Worm (Caenorhabditis elegans) whole organism, L2 larva: Measurements from ENCODE around the gene srt-17.

Source experiments
- C34F6.9 ChIP-seq: fragments of 150-350 bp; optimal IDR thresholded peaks from 2 replicates; lab custom pipeline; 2014; ENCODE audit warnings: missing biosample characterization, missing genetic modification characterization
- F13H6.1 ChIP-seq: sonication (generic microtip); optimal IDR thresholded peaks from 2 replicates; lab custom pipeline; 2016; ENCODE audit warnings: missing genetic modification characterization, missing compliant biosample characterization
- ZK546.5 ChIP-seq: sonication (generic microtip); optimal IDR thresholded peaks from 2 replicates; lab custom pipeline; 2017; ENCODE audit warnings: missing biosample characterization, missing genetic modification characterization
- alr-1 ChIP-seq: fragments of 150-350 bp; optimal IDR thresholded peaks from 2 replicates; lab custom pipeline; 2014; ENCODE audit warnings: missing biosample characterization, missing genetic modification characterization
- ama-1 ChIP-seq: fragments of 150-350 bp; optimal IDR thresholded peaks from 2 replicates; lab custom pipeline; 2018; ENCODE audit warnings: inconsistent platforms
- blmp-1 ChIP-seq: sonication (generic microtip); optimal IDR thresholded peaks from 2 replicates; lab custom pipeline; 2017; ENCODE audit warnings: missing genetic modification characterization, mild to moderate bottlenecking, missing compliant biosample characterization, antibody characterized with exemption, moderate library complexity; ENCODE audit not compliant: insufficient read depth
- ceh-16 ChIP-seq: fragments of 150-350 bp; optimal IDR thresholded peaks from 2 replicates; lab custom pipeline; 2014; ENCODE audit warnings: missing biosample characterization, missing genetic modification characterization
- ceh-82 ChIP-seq: fragments of 150-350 bp; optimal IDR thresholded peaks from 2 replicates; lab custom pipeline; 2014; ENCODE audit warnings: missing biosample characterization, missing genetic modification characterization
- dmd-4 ChIP-seq: sonication (generic microtip); optimal IDR thresholded peaks from 2 replicates; lab custom pipeline; 2017; ENCODE audit warnings: missing biosample characterization, missing genetic modification characterization
- egl-27 ChIP-seq: sonication (generic microtip); optimal IDR thresholded peaks from 3 replicates; lab custom pipeline; 2017; ENCODE audit warnings: missing biosample characterization, missing genetic modification reagents, missing genetic modification characterization
- elt-1 ChIP-seq: fragments of 150-350 bp; optimal IDR thresholded peaks from 2 replicates; lab custom pipeline; 2014; ENCODE audit warnings: missing biosample characterization, missing genetic modification characterization
- elt-3 ChIP-seq: sonication (generic microtip); optimal IDR thresholded peaks from 2 replicates; lab custom pipeline; 2017; ENCODE audit warnings: missing biosample characterization, missing genetic modification characterization
- fos-1 ChIP-seq: fragments of 150-350 bp; optimal IDR thresholded peaks from 2 replicates; lab custom pipeline; 2014; ENCODE audit warnings: missing biosample characterization, missing genetic modification characterization
- gmeb-1 ChIP-seq: fragments of 150-350 bp; optimal IDR thresholded peaks from 2 replicates; lab custom pipeline; 2014; ENCODE audit warnings: missing biosample characterization, missing genetic modification characterization
- lin-11 ChIP-seq: fragments of 150-350 bp; sonication (generic microtip); optimal IDR thresholded peaks from 2 replicates; lab custom pipeline; 2014; ENCODE audit warnings: missing biosample characterization, missing genetic modification characterization, inconsistent platforms, mixed read lengths
- lin-13 ChIP-seq: fragments of 150-350 bp; optimal IDR thresholded peaks from 2 replicates; lab custom pipeline; 2014; ENCODE audit warnings: missing biosample characterization, missing genetic modification reagents, missing genetic modification characterization
- lin-39 ChIP-seq: fragments of 150-350 bp; optimal IDR thresholded peaks from 2 replicates; lab custom pipeline; 2014; ENCODE audit warnings: missing biosample characterization, missing genetic modification reagents, missing genetic modification characterization
- lsy-2 ChIP-seq, 2 experiments: fragments of 150-350 bp in 1 of 2; sonication (generic microtip) in 1 of 2; optimal IDR thresholded peaks; 2 replicates each; lab custom pipeline; 2014 to 2017; ENCODE audit warnings: missing biosample characterization in 2 of 2, missing genetic modification characterization in 2 of 2
- mbf-1 ChIP-seq: sonication (generic microtip); optimal IDR thresholded peaks from 2 replicates; lab custom pipeline; 2017; ENCODE audit warnings: missing biosample characterization, missing genetic modification characterization
- mdl-1 ChIP-seq, 2 experiments: fragments of 150-350 bp in 1 of 2; sonication (generic microtip) in 1 of 2; optimal IDR thresholded peaks; 2 replicates each; lab custom pipeline; 2017; ENCODE audit warnings: missing biosample characterization in 2 of 2, missing genetic modification characterization in 2 of 2
- nhr-10 ChIP-seq: sonication (generic microtip); optimal IDR thresholded peaks from 2 replicates; lab custom pipeline; 2017; ENCODE audit warnings: missing biosample characterization, missing genetic modification characterization
- nhr-11 ChIP-seq: fragments of 150-350 bp; optimal IDR thresholded peaks from 2 replicates; lab custom pipeline; 2014; ENCODE audit warnings: missing biosample characterization, missing genetic modification characterization
- nhr-129 ChIP-seq: fragments of 150-350 bp; optimal IDR thresholded peaks from 2 replicates; lab custom pipeline; 2014; ENCODE audit warnings: missing biosample characterization, missing genetic modification characterization
- nhr-21 ChIP-seq: fragments of 150-350 bp; optimal IDR thresholded peaks from 2 replicates; lab custom pipeline; 2014; ENCODE audit warnings: missing biosample characterization, missing genetic modification characterization
- nhr-23 ChIP-seq: fragments of 150-350 bp; optimal IDR thresholded peaks from 2 replicates; lab custom pipeline; 2014; ENCODE audit warnings: missing biosample characterization, missing genetic modification reagents, missing genetic modification characterization
- nhr-25 ChIP-seq: fragments of 150-350 bp; sonication (generic microtip); optimal IDR thresholded peaks from 3 replicates; lab custom pipeline; 2014; ENCODE audit warnings: missing biosample characterization, missing genetic modification characterization
- nhr-6 ChIP-seq: fragments of 150-350 bp; optimal IDR thresholded peaks from 2 replicates; lab custom pipeline; 2014; ENCODE audit warnings: missing biosample characterization, missing genetic modification characterization
- nhr-77 ChIP-seq: fragments of 150-350 bp; optimal IDR thresholded peaks from 2 replicates; lab custom pipeline; 2014; ENCODE audit warnings: missing biosample characterization, missing genetic modification characterization
- peb-1 ChIP-seq: fragments of 150-350 bp; optimal IDR thresholded peaks from 2 replicates; lab custom pipeline; 2014; ENCODE audit warnings: missing biosample characterization, missing genetic modification characterization
- sem-4 ChIP-seq: fragments of 150-350 bp; optimal IDR thresholded peaks from 2 replicates; lab custom pipeline; 2014; ENCODE audit warnings: missing biosample characterization, missing genetic modification reagents, missing genetic modification characterization
- skn-1 ChIP-seq: sonication (generic microtip); optimal IDR thresholded peaks from 2 replicates; lab custom pipeline; 2017; ENCODE audit warnings: missing biosample characterization, missing genetic modification characterization
- sma-3 ChIP-seq: sonication (generic microtip); optimal IDR thresholded peaks from 2 replicates; lab custom pipeline; 2016; ENCODE audit warnings: missing genetic modification reagents, missing genetic modification characterization, missing compliant biosample characterization
- sma-9 ChIP-seq, 2 experiments: fragments of 150-350 bp in 1 of 2; sonication (generic microtip) in 1 of 2; optimal IDR thresholded peaks; 2 replicates each; lab custom pipeline; 2014 to 2016; ENCODE audit warnings: missing genetic modification characterization in 2 of 2, mild to moderate bottlenecking in 1 of 2, missing biosample characterization in 1 of 2, missing compliant biosample characterization in 1 of 2, missing genetic modification reagents in 1 of 2, moderate library complexity in 1 of 2
- unc-62 ChIP-seq: fragments of 150-350 bp; optimal IDR thresholded peaks from 2 replicates; lab custom pipeline; 2014; ENCODE audit warnings: missing biosample characterization, missing genetic modification reagents, missing genetic modification characterization
- ztf-1 ChIP-seq: fragments of 200-800 bp; sonication (Bioruptor generic); conservative IDR thresholded peaks from 2 replicates; pipeline ENCODE4 v1.3.6; 2022; ENCODE audit warnings: missing genetic modification characterization, missing compliant biosample characterization
- ztf-4 ChIP-seq: fragments of 150-350 bp; optimal IDR thresholded peaks from 2 replicates; lab custom pipeline; 2014; ENCODE audit warnings: missing biosample characterization, missing genetic modification characterization

srt-17 gene

DNA sequence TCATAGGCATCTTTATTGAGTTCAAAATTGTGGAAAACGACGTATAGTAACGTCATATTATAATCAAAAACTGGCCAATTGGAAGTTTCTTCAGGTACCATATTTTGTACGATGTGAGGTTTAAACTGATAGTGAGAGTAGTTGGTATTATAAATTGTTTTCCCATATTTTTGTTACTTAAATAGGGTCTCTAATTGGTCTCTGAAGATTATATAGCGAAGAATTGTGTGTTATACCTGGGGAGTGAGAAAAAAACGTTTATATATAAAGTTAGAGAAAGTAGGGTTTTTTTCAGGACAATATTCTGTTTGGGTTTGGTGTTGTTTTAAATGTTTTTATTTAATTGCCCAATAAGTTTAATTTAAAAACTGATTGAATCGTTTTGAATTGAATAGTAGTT is at the start of gene srt-17:
Gene srt-17 (minus strand): TSS at position 101 of the 400 bp plus-strand sequence.
- TF ChIP-seq nhr-25 (tag; lab: Kevin White, UChicago) (no peak), blmp-1 (no peak), ztf-4 (tag; lab: Kevin White, UChicago) (no peak), mdl-1 (tag; optimal IDR thresholded peaks at IDR 0.05; lab: Kevin White, UChicago) (no peak), ZK546.5 (tag; lab: Kevin White, UChicago) (no peak), peb-1 (tag; lab: Kevin White, UChicago) (no peak), nhr-129 (tag; lab: Kevin White, UChicago) (no peak), nhr-10 (tag; lab: Kevin White, UChicago) (no peak), alr-1 (no peak), F13H6.1 (tag; lab: Kevin White, UChicago) (no peak)

DNA sequence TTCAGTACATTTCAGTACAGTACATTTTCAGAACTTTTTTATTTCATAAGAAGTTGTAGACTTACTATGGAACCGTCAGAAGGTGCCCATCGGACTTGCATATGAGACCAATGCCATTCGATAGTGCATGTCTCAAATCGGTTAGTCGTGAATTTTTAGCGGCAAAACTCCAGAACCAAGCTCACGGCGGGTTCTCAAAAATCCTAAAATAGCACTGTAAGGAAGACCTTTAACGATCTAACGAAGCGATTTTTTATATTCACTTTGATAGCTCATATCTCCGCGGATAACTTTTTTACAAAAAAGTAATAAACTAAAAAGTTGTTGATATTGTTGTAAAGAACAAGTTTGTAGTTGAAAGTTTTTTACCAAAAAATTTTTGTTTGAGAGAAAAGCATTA is 49.4 kb upstream of the srt-17 start, which contains the start of gene sru-25:
Gene sru-25 (minus strand): TSS at position 101 of the 400 bp plus-strand sequence.
- TF ChIP-seq fos-1 (tag; lab: Kevin White, UChicago) (no peak), ceh-82 (tag; lab: Kevin White, UChicago) (no peak), skn-1 (no peak), nhr-23 (no peak), ceh-16 (tag; lab: Kevin White, UChicago) (no peak), unc-62 (GFP tag; lab: Kevin White, UChicago) (no peak), lin-39 (no peak), lsy-2 (tag; optimal IDR thresholded peaks at IDR 0.05; lab: Kevin White, UChicago) (no peak), lin-13 (GFP tag; lab: Kevin White, UChicago) (no peak), dmd-4 (no peak), C34F6.9 (no peak), lin-11 (no peak), gmeb-1 (tag; lab: Kevin White, UChicago) (no peak), egl-27 (no peak), peb-1 (tag; lab: Kevin White, UChicago) (no peak)

DNA sequence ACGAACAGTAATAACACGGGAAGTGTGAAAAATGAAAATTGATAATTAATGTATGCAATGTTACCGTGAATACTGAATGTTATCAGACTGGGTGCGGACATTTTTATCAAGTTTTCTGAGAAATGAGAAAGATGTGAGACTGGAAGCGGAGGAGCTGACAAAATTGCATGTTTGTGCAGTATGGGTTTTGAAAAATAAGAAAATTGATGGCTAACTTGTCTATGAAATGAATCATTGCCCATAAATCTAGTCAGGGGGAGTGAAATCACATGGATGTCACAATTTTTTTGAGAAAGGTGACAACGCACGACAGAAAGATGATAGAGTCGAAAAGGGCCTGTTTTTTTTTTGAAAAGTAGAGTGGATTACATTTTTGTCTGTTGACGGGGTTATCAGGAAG is 46.5 kb upstream of the srt-17 start, which contains the start of gene sru-24:
Gene sru-24 (minus strand): TSS at position 101 of the 400 bp plus-strand sequence.
- no peak for TF ChIP-seq nhr-129 (tag; lab: Kevin White, UChicago)
- no peak for TF ChIP-seq dmd-4
- TF ChIP-seq nhr-11 (tag; lab: Kevin White, UChicago), result no peak
- no peak for TF ChIP-seq nhr-21
- no peak for TF ChIP-seq skn-1
- TF ChIP-seq nhr-25 (tag; lab: Kevin White, UChicago), result no peak
- TF ChIP-seq alr-1, result no peak
- TF ChIP-seq nhr-10 (tag; lab: Kevin White, UChicago), result no peak
- no peak for TF ChIP-seq ztf-1 (GFP tag; lab: Robert Waterston, UW)
- TF ChIP-seq elt-1 (tag; lab: Kevin White, UChicago), result no peak
- no peak for TF ChIP-seq sma-3 (GFP tag; lab: Kevin White, UChicago)

ce11 chrV:667459-667858 is 42.6 kb upstream of the srt-17 start, which contains the start of gene nhr-180:
Gene nhr-180 (minus strand): TSS chrV:667510.
- TF ChIP-seq ztf-4 (tag; lab: Kevin White, UChicago) (no peak), C34F6.9 (no peak), elt-3 (tag; lab: Kevin White, UChicago) (no peak), nhr-77 (tag; lab: Kevin White, UChicago) (no peak), sma-9 (GFP tag; optimal IDR thresholded peaks at IDR 0.05; lab: Kevin White, UChicago) (peak; percentile 76), sma-9 (tag; optimal IDR thresholded peaks at IDR 0.05; lab: Kevin White, UChicago) (no peak)

ce11 chrV:664337-664847 is 39.6 kb upstream of the srt-17 start, which contains the start of the genes F31F4.11 and srh-266:
Gene F31F4.11 (minus strand): TSS chrV:664437.
Gene srh-266 (plus strand): TSS chrV:664797.
- TF ChIP-seq blmp-1 (no peak), nhr-10 (tag; lab: Kevin White, UChicago) (no peak), ama-1 (lab: Kevin White, UChicago) (no peak), nhr-129 (tag; lab: Kevin White, UChicago) (no peak), F13H6.1 (tag; lab: Kevin White, UChicago) (no peak), gmeb-1 (tag; lab: Kevin White, UChicago) (no peak), ztf-1 (GFP tag; lab: Robert Waterston, UW) (no peak), lsy-2 (tag; optimal IDR thresholded peaks at IDR 0.05; lab: Kevin White, UChicago) (no peak), sem-4 (tag; lab: Kevin White, UChicago) (no peak), nhr-25 (tag; lab: Kevin White, UChicago) (no peak), nhr-6 (tag; lab: Kevin White, UChicago) (no peak), skn-1 (no peak), fos-1 (tag; lab: Kevin White, UChicago) (no peak), mbf-1 (no peak), nhr-21 (no peak)
- TF ChIP-seq, all 48 proteins: peak for 0
